Worm (Caenorhabditis elegans) whole organism, early embryonic: Measurements from ENCODE around the gene srbc-8.

Source experiments
- ama-1 ChIP-seq: fragments of 150-350 bp; optimal IDR thresholded peaks from 2 replicates; lab custom pipeline; 2014
- ceh-36 ChIP-seq: sonication (generic microtip); optimal IDR thresholded peaks from 2 replicates; lab custom pipeline; 2016; ENCODE audit warnings: missing genetic modification characterization, inconsistent platforms, missing compliant biosample characterization
- flt-1 ChIP-seq: fragments of 200-800 bp; sonication (Bioruptor generic); IDR thresholded peaks from 2 replicates; pipeline ENCODE4 v1.3.6; 2022; ENCODE audit warnings: missing genetic modification characterization, missing compliant biosample characterization
- hnd-1 ChIP-seq: sonication (generic microtip); optimal IDR thresholded peaks from 2 replicates; lab custom pipeline; 2016; ENCODE audit warnings: missing genetic modification characterization, missing compliant biosample characterization
- sea-1 ChIP-seq: fragments of 200-800 bp; sonication (Bioruptor generic); conservative IDR thresholded peaks from 2 replicates; pipeline ENCODE4 v1.3.6; 2022; ENCODE audit warnings: missing genetic modification characterization, missing compliant biosample characterization
- tbx-11 ChIP-seq: fragments of 200-800 bp; sonication (Bioruptor generic); IDR thresholded peaks from 2 replicates; pipeline ENCODE4 v1.3.6; 2022; ENCODE audit warnings: missing genetic modification characterization, missing compliant biosample characterization
- tbx-37 ChIP-seq: fragments of 200-800 bp; sonication (Bioruptor generic); conservative IDR thresholded peaks from 2 replicates; pipeline ENCODE4 v1.3.6; 2022; ENCODE audit warnings: missing genetic modification reagents, missing genetic modification characterization, missing compliant biosample characterization

DNA sequence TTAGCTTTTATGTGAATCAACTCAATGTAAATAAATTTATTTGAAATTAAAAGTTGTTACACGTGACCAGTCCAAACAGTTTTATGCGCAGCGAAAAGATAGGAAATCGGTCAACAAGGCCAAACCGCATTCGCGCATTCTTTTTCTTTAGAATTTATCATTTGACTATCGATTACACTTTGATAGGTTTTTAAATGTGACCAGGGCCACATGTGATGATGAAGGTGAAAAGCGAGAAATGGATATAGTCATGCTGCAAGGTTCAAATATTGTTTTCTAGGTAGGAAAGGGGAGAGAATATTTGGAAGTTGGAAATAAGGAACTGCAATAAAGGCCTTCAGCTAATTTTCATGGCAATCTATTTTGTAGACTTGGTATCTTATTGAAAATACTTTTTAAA is 48.0 kb downstream of the srbc-8 start:
- no peak for TF ChIP-seq ceh-36 (tag; lab: Kevin White, UChicago)
- no peak for TF ChIP-seq flt-1 (GFP tag; lab: Robert Waterston, UW)
- TF ChIP-seq ama-1 (lab: Kevin White, UChicago) = no peak
- no peak for TF ChIP-seq hnd-1 (tag; lab: Kevin White, UChicago)
- no peak for TF ChIP-seq tbx-37 (GFP tag; lab: Robert Waterston, UW)
- TF ChIP-seq sea-1 (GFP tag; lab: Robert Waterston, UW) = no peak
- no peak for TF ChIP-seq tbx-11 (GFP tag; lab: Robert Waterston, UW)
